Fruit fly (Drosophila melanogaster) whole organism, pupa: ENCODE data around the gene CG9171.

Experiments
- CG10348 ChIP-seq: fragments of 200-800 bp; sonication (Bioruptor generic); IDR thresholded peaks from 2 replicates; pipeline ENCODE4 v1.3.6; 2022; ENCODE audit warnings: missing biosample characterization, missing genetic modification characterization
- CG12605 ChIP-seq: fragments of 200-800 bp; sonication (Bioruptor generic); IDR thresholded peaks from 2 replicates; pipeline ENCODE4 v1.3.6; 2022; ENCODE audit warnings: missing biosample characterization, missing genetic modification characterization
- CG13204 ChIP-seq: fragments of 200-800 bp; sonication (Bioruptor generic); optimal IDR thresholded peaks from 2 replicates; lab custom pipeline; 2018; ENCODE audit warnings: missing biosample characterization, mild to moderate bottlenecking, missing genetic modification characterization, moderate library complexity
- CG14655 ChIP-seq: fragments of 200-800 bp; sonication (Bioruptor generic); optimal IDR thresholded peaks from 3 replicates; lab custom pipeline; 2017; ENCODE audit warnings: mild to moderate bottlenecking, missing biosample characterization, missing genetic modification reagents, missing genetic modification characterization
- CG15710 ChIP-seq: fragments of 200-800 bp; sonication (Bioruptor generic); optimal IDR thresholded peaks from 2 replicates; lab custom pipeline; 2018; ENCODE audit warnings: missing biosample characterization, mild to moderate bottlenecking, missing genetic modification characterization, moderate library complexity
- CG17806 ChIP-seq: fragments of 200-800 bp; sonication (Bioruptor generic); optimal IDR thresholded peaks from 2 replicates; lab custom pipeline; 2018; ENCODE audit warnings: missing biosample characterization, mild to moderate bottlenecking, missing genetic modification characterization, moderate library complexity
- CG32121 ChIP-seq: fragments of 200-800 bp; sonication (Bioruptor generic); IDR thresholded peaks from 2 replicates; pipeline ENCODE4 v1.3.6; 2022; ENCODE audit warnings: missing biosample characterization, missing genetic modification characterization
- CG34367 ChIP-seq: fragments of 200-800 bp; sonication (Bioruptor generic); optimal IDR thresholded peaks from 2 replicates; lab custom pipeline; 2018; ENCODE audit warnings: missing biosample characterization, mild to moderate bottlenecking, missing genetic modification characterization
- CG4496 ChIP-seq: fragments of 200-800 bp; sonication (Bioruptor generic); IDR thresholded peaks from 3 replicates; pipeline ENCODE4 v1.3.6; 2022; ENCODE audit warnings: missing biosample characterization, missing genetic modification characterization
- CG8159 ChIP-seq: fragments of 200-800 bp; sonication (Bioruptor generic); optimal IDR thresholded peaks from 3 replicates; lab custom pipeline; 2018; ENCODE audit warnings: missing biosample characterization, mild to moderate bottlenecking, missing genetic modification characterization, moderate library complexity
- CG8301 ChIP-seq: fragments of 200-800 bp; sonication (Bioruptor generic); optimal IDR thresholded peaks from 2 replicates; lab custom pipeline; 2018; ENCODE audit warnings: missing biosample characterization, mild to moderate bottlenecking, missing genetic modification characterization
- CG9948 ChIP-seq: fragments of 200-800 bp; sonication (Bioruptor generic); optimal IDR thresholded peaks from 2 replicates; lab custom pipeline; 2018; ENCODE audit warnings: missing biosample characterization, mild to moderate bottlenecking, missing genetic modification characterization, moderate library complexity
- D1 ChIP-seq: fragments of 200-800 bp; sonication (Bioruptor generic); optimal IDR thresholded peaks from 2 replicates; lab custom pipeline; 2018; ENCODE audit warnings: missing biosample characterization, mild to moderate bottlenecking, missing genetic modification characterization, moderate library complexity
- EcR ChIP-seq: fragments of 200-800 bp; sonication (Bioruptor generic); optimal IDR thresholded peaks from 3 replicates; lab custom pipeline; 2019; ENCODE audit warnings: missing biosample characterization, missing genetic modification characterization, mild to moderate bottlenecking, moderate library complexity, missing genetic modification reagents
- Ets98B ChIP-seq: fragments of 200-800 bp; sonication (Bioruptor generic); IDR thresholded peaks from 2 replicates; pipeline ENCODE4 v1.3.6; 2022; ENCODE audit warnings: missing biosample characterization, missing genetic modification characterization
- Pif1A ChIP-seq: fragments of 200-800 bp; sonication (Bioruptor generic); optimal IDR thresholded peaks from 3 replicates; lab custom pipeline; 2016; ENCODE audit warnings: missing biosample characterization, missing genetic modification characterization
- Pif1B ChIP-seq: fragments of 200-800 bp; sonication (Bioruptor generic); optimal IDR thresholded peaks from 3 replicates; lab custom pipeline; 2016; ENCODE audit warnings: missing biosample characterization, missing genetic modification characterization
- Snoo ChIP-seq: fragments of 200-800 bp; sonication (Bioruptor generic); optimal IDR thresholded peaks from 3 replicates; lab custom pipeline; 2017; ENCODE audit warnings: missing biosample characterization, mild to moderate bottlenecking, missing genetic modification characterization, inconsistent platforms
- fd96Ca ChIP-seq: fragments of 200-800 bp; sonication (Bioruptor generic); IDR thresholded peaks from 3 replicates; pipeline ENCODE4 v1.3.6; 2022; ENCODE audit warnings: missing biosample characterization, missing genetic modification characterization
- gl ChIP-seq: fragments of 200-800 bp; sonication (Bioruptor generic); optimal IDR thresholded peaks from 2 replicates; lab custom pipeline; 2018; ENCODE audit warnings: missing biosample characterization, mild to moderate bottlenecking, missing genetic modification characterization
- rn ChIP-seq: fragments of 200-800 bp; sonication (Bioruptor generic); IDR thresholded peaks from 2 replicates; pipeline ENCODE4 v1.3.6; 2022; ENCODE audit warnings: missing biosample characterization, missing genetic modification characterization

The CG9171 gene

dm6 chr2L:5805091-5805817 is 5.2 kb upstream of the CG9171 start, which contains the start of gene CG11034:
Gene CG11034, plus strand, starts transcription at chr2L:5805395.
- TF ChIP-seq CG10348 (GFP tag; lab: Robert Waterston, UW) (no peak), CG17806 (tag; lab: Kevin White, UChicago) (no peak), CG12605 (0 out of 2 replicates have a peak, but pooled peaks have one; percentile 35), Pif1A (GFP tag; lab: Kevin White, UChicago) (no peak), EcR (GFP tag; lab: Kevin White, UChicago) (peak; percentile 90), gl (tag; lab: Kevin White, UChicago) (no peak), CG34367 (tag; lab: Kevin White, UChicago) (no peak), CG15710 (tag; lab: Kevin White, UChicago) (no peak)

dm6 chr2L:5804077-5804476 is 4.0 kb upstream of the CG9171 start:
- TF ChIP-seq CG13204 (GFP tag; lab: Kevin White, UChicago) (no peak), CG8301 (tag; lab: Kevin White, UChicago) (peak; percentile 15)

- TF ChIP-seq CG4496 (GFP tag; lab: Robert Waterston, UW) (no peak), Ets98B (no peak), CG15710 (tag; lab: Kevin White, UChicago) (no peak), CG32121 (GFP tag; lab: Robert Waterston, UW) (no peak), fd96Ca (GFP tag; lab: Robert Waterston, UW) (no peak), CG8301 (tag; lab: Kevin White, UChicago) (no peak), Snoo (tag; lab: Kevin White, UChicago) (no peak), CG13204 (GFP tag; lab: Kevin White, UChicago) (no peak), Pif1A (GFP tag; lab: Kevin White, UChicago) (no peak), CG34367 (tag; lab: Kevin White, UChicago) (no peak), gl (tag; lab: Kevin White, UChicago) (no peak), CG9948 (tag; lab: Kevin White, UChicago) (no peak), CG14655 (no peak), CG8159 (tag; lab: Kevin White, UChicago) (no peak), Pif1B (GFP tag; lab: Kevin White, UChicago) (no peak), D1 (tag; lab: Kevin White, UChicago) (no peak)
Observed at dm6 chr2L:5801926-5802325, 1.9 kb upstream of the CG9171 start, which contains the start of the genes CG14005 and CG7239. Gene CG14005, minus strand, starts transcription at chr2L:5801975. Gene CG7239, plus strand, starts transcription at chr2L:5802220.

- TF ChIP-seq Ets98B = no peak
- no peak for TF ChIP-seq Pif1B (GFP tag; lab: Kevin White, UChicago)
- no peak for TF ChIP-seq D1 (tag; lab: Kevin White, UChicago)
- no peak for TF ChIP-seq CG17806 (tag; lab: Kevin White, UChicago)
- TF ChIP-seq fd96Ca (GFP tag; lab: Robert Waterston, UW) = no peak
- no peak for TF ChIP-seq gl (tag; lab: Kevin White, UChicago)
- TF ChIP-seq CG14655 = no peak
- TF ChIP-seq, all 21 proteins: peak for 0
Observed at dm6 chr2L:5800388-5800748, 315 bp upstream of the CG9171 start.

dm6 chr2L:5798629-5799028 is 1.4 kb downstream of the CG9171 start:
- TF ChIP-seq CG8159 (tag; lab: Kevin White, UChicago) (no peak), CG14655 (no peak), Snoo (tag; lab: Kevin White, UChicago) (no peak), CG4496 (GFP tag; lab: Robert Waterston, UW) (no peak), CG15710 (tag; lab: Kevin White, UChicago) (no peak), CG13204 (GFP tag; lab: Kevin White, UChicago) (no peak), fd96Ca (GFP tag; lab: Robert Waterston, UW) (no peak)

- TF ChIP-seq EcR (GFP tag; lab: Kevin White, UChicago) (no peak), CG12605 (no peak), CG8301 (tag; lab: Kevin White, UChicago) (no peak), gl (tag; lab: Kevin White, UChicago) (peak; percentile 35), CG15710 (tag; lab: Kevin White, UChicago) (no peak), Snoo (tag; lab: Kevin White, UChicago) (no peak), CG4496 (GFP tag; lab: Robert Waterston, UW) (no peak), fd96Ca (GFP tag; lab: Robert Waterston, UW) (no peak), CG32121 (GFP tag; lab: Robert Waterston, UW) (0 out of 2 replicates have a peak, but pooled peaks have one; percentile 11), CG14655 (peak; percentile 22), D1 (tag; lab: Kevin White, UChicago) (no peak), Pif1A (GFP tag; lab: Kevin White, UChicago) (peak; percentile 27), CG8159 (tag; lab: Kevin White, UChicago) (peak; percentile 15), CG10348 (GFP tag; lab: Robert Waterston, UW) (no peak), CG13204 (GFP tag; lab: Kevin White, UChicago) (no peak), CG34367 (tag; lab: Kevin White, UChicago) (no peak), CG9948 (tag; lab: Kevin White, UChicago) (peak; percentile 7), rn (GFP tag; lab: Robert Waterston, UW) (no peak), Pif1B (GFP tag; lab: Kevin White, UChicago) (peak; percentile 20), Ets98B (no peak), CG17806 (tag; lab: Kevin White, UChicago) (peak; percentile 4)
- TF ChIP-seq, all 21 proteins: peak for 8
Observed at dm6 chr2L:5797977-5798376, 2.1 kb downstream of the CG9171 start.
